Fruit fly (Drosophila melanogaster) whole organism, prepupa: ENCODE measurements around the gene Cyp6a18.
A peak's percentile ranks its signal among the peaks of the same experiment; 100 is the strongest.

ENCODE experiments used
- CG11762 ChIP-seq: fragments of 200-800 bp; sonication (Bioruptor generic); optimal IDR thresholded peaks from 3 replicates; lab custom pipeline; 2016; ENCODE audit warnings: missing biosample characterization, missing genetic modification characterization; ENCODE audit not compliant: insufficient read depth
- CG11902 ChIP-seq: fragments of 200-800 bp; sonication (Bioruptor generic); optimal IDR thresholded peaks from 3 replicates; lab custom pipeline; 2016; ENCODE audit warnings: missing biosample characterization, missing genetic modification characterization
- CG15336 ChIP-seq: fragments of 200-800 bp; sonication (Bioruptor generic); IDR thresholded peaks from 2 replicates; pipeline ENCODE4 v1.3.6; 2022; ENCODE audit warnings: missing biosample characterization, missing genetic modification characterization
- CG1621 ChIP-seq: fragments of 200-800 bp; sonication (Bioruptor generic); optimal IDR thresholded peaks from 3 replicates; lab custom pipeline; 2018; ENCODE audit warnings: missing biosample characterization, mild to moderate bottlenecking, missing genetic modification characterization
- CG3032 ChIP-seq: fragments of 200-800 bp; optimal IDR thresholded peaks from 2 replicates; lab custom pipeline; 2019; ENCODE audit warnings: missing biosample characterization, mild to moderate bottlenecking, missing genetic modification characterization, moderate library complexity
- CG31627 ChIP-seq: fragments of 200-800 bp; sonication (Bioruptor generic); optimal IDR thresholded peaks from 3 replicates; lab custom pipeline; 2016; ENCODE audit warnings: missing biosample characterization, missing genetic modification characterization
- CG34406 ChIP-seq: fragments of 200-800 bp; sonication (Bioruptor generic); optimal IDR thresholded peaks from 3 replicates; lab custom pipeline; 2016; ENCODE audit warnings: missing biosample characterization, missing genetic modification characterization
- CG3919 ChIP-seq: fragments of 200-800 bp; sonication (Bioruptor generic); optimal IDR thresholded peaks from 3 replicates; lab custom pipeline; 2016; ENCODE audit warnings: missing biosample characterization, missing genetic modification characterization
- CG7368 ChIP-seq: fragments of 200-800 bp; sonication (Bioruptor generic); optimal IDR thresholded peaks from 3 replicates; lab custom pipeline; 2016; ENCODE audit warnings: missing biosample characterization, missing genetic modification characterization
- CG8119 ChIP-seq: fragments of 200-800 bp; sonication (Bioruptor generic); IDR thresholded peaks from 3 replicates; pipeline ENCODE4 v1.3.6; 2022; ENCODE audit warnings: missing biosample characterization, missing genetic modification characterization
- CG8319 ChIP-seq: fragments of 200-800 bp; sonication (Bioruptor generic); optimal IDR thresholded peaks from 3 replicates; lab custom pipeline; 2016; ENCODE audit warnings: missing biosample characterization, missing genetic modification characterization
- Eip78C ChIP-seq: fragments of 200-800 bp; sonication (Bioruptor generic); peaks from one replicate; lab custom pipeline; 2016; ENCODE audit warnings: missing biosample characterization, missing genetic modification characterization
- Ets21C ChIP-seq: fragments of 200-800 bp; sonication (Bioruptor generic); optimal IDR thresholded peaks from 3 replicates; lab custom pipeline; 2016; ENCODE audit warnings: missing biosample characterization, missing genetic modification characterization
- Gug ChIP-seq: fragments of 200-800 bp; sonication (Bioruptor generic); IDR thresholded peaks from 2 replicates; pipeline ENCODE4 v1.3.6; 2022; ENCODE audit warnings: missing biosample characterization, missing genetic modification characterization
- Hr38 ChIP-seq: sonication (Bioruptor generic); optimal IDR thresholded peaks from 2 replicates; lab custom pipeline; 2016; ENCODE audit warnings: missing biosample characterization, missing genetic modification characterization
- Lpt ChIP-seq: fragments of 200-800 bp; sonication (Bioruptor generic); optimal IDR thresholded peaks from 3 replicates; lab custom pipeline; 2016; ENCODE audit warnings: missing biosample characterization, missing genetic modification characterization
- Met ChIP-seq: fragments of 200-800 bp; sonication (Bioruptor generic); optimal IDR thresholded peaks from 3 replicates; lab custom pipeline; 2016; ENCODE audit warnings: missing biosample characterization, missing genetic modification characterization
- Sox14 ChIP-seq: fragments of 200-800 bp; sonication (Bioruptor generic); optimal IDR thresholded peaks from 3 replicates; lab custom pipeline; 2016; ENCODE audit warnings: missing biosample characterization, missing genetic modification characterization
- fd59A ChIP-seq: fragments of 200-800 bp; sonication (Bioruptor generic); optimal IDR thresholded peaks from 2 replicates; lab custom pipeline; 2017; ENCODE audit warnings: missing biosample characterization, mild to moderate bottlenecking, missing genetic modification characterization, missing genetic modification reagents
- fkh ChIP-seq: fragments of 200-800 bp; sonication (Bioruptor generic); optimal IDR thresholded peaks from 3 replicates; lab custom pipeline; 2017; ENCODE audit warnings: missing biosample characterization, mild to moderate bottlenecking, missing genetic modification characterization, moderate library complexity
- salr ChIP-seq, 2 experiments: fragments of 200-800 bp; sonication (Bioruptor generic); optimal IDR thresholded peaks; 3 replicates each; lab custom pipeline; 2016 to 2018; ENCODE audit warnings: missing biosample characterization in 2 of 2, missing genetic modification characterization in 2 of 2, mild to moderate bottlenecking in 1 of 2
- ss ChIP-seq, 2 experiments: fragments of 200-800 bp; sonication (Bioruptor generic); optimal IDR thresholded peaks; 2 replicates in 1 of 2; 3 replicates in 1 of 2; lab custom pipeline; 2017 to 2018; ENCODE audit warnings: mild to moderate bottlenecking in 2 of 2, missing biosample characterization in 2 of 2, missing genetic modification characterization in 2 of 2, moderate library complexity in 1 of 2
- svp ChIP-seq: fragments of 200-800 bp; sonication (Bioruptor generic); peaks from one replicate; lab custom pipeline; 2016; ENCODE audit warnings: missing biosample characterization, missing genetic modification characterization
- vri ChIP-seq: fragments of 200-800 bp; sonication (Bioruptor generic); optimal IDR thresholded peaks from 3 replicates; lab custom pipeline; 2016; ENCODE audit warnings: missing biosample characterization, mild to moderate bottlenecking, missing genetic modification characterization

Cyp6a18 gene

dm6 chr3R:27497616-27498015 lies 19.1 kb downstream of the Cyp6a18 start:
- TF ChIP-seq CG11902 (no peak), CG3919 (GFP tag; lab: Kevin White, UChicago) (no peak), CG1621 (tag; lab: Kevin White, UChicago) (no peak)

- TF ChIP-seq salr (GFP tag; optimal IDR thresholded peaks at IDR 0.05; lab: Kevin White, UChicago) (no peak), ss (GFP tag; optimal IDR thresholded peaks at IDR 0.05; lab: Kevin White, UChicago) (no peak), CG7368 (no peak), CG11762 (GFP tag; lab: Kevin White, UChicago) (no peak), fkh (GFP tag; lab: Kevin White, UChicago) (peak; percentile 41), Eip78C (no peak), CG3032 (no peak)
Observed at dm6 chr3R:27501938-27502337, 23.5 kb downstream of the Cyp6a18 start, which contains the start of gene CG43139. Gene CG43139, minus strand, starts transcription at chr3R:27502025.

- TF ChIP-seq svp (GFP tag; lab: Kevin White, UChicago): no peak
- no peak for TF ChIP-seq CG31627 (GFP tag; lab: Kevin White, UChicago)
- no peak for TF ChIP-seq CG8119
- no peak for TF ChIP-seq CG8319 (GFP tag; lab: Kevin White, UChicago)
Observed at dm6 chr3R:27502856-27503255, 24.4 kb downstream of the Cyp6a18 start, which contains the start of gene CG5402. Gene CG5402, minus strand, starts transcription at chr3R:27502956.

dm6 chr3R:27517157-27517556 lies 38.7 kb downstream of the Cyp6a18 start, which contains the start of gene CG13972:
Gene CG13972, minus strand, starts transcription at chr3R:27517257.
- TF ChIP-seq Eip78C: no peak
- TF ChIP-seq CG15336 (GFP tag; lab: Robert Waterston, UW): no peak
- TF ChIP-seq Gug: no peak
- no peak for TF ChIP-seq Hr38
- no peak for TF ChIP-seq Sox14 (GFP tag; lab: Kevin White, UChicago)
- TF ChIP-seq fd59A (GFP tag; lab: Kevin White, UChicago): no peak
- TF ChIP-seq Ets21C (GFP tag; lab: Kevin White, UChicago): no peak

- TF ChIP-seq CG34406 (GFP tag; lab: Kevin White, UChicago) (no peak), svp (GFP tag; lab: Kevin White, UChicago) (peak; percentile 58)
Observed at dm6 chr3R:27519879-27520278, 41.4 kb downstream of the Cyp6a18 start.

- TF ChIP-seq Met (GFP tag; lab: Kevin White, UChicago): no peak
- TF ChIP-seq CG31627 (GFP tag; lab: Kevin White, UChicago): no peak
- TF ChIP-seq Lpt (GFP tag; lab: Kevin White, UChicago): no peak
- TF ChIP-seq vri (GFP tag; lab: Kevin White, UChicago): no peak
Observed at dm6 chr3R:27520415-27520916, 42.0 kb downstream of the Cyp6a18 start, which contains the start of gene CG12885. Gene CG12885, plus strand, starts transcription at chr3R:27520866.
